Fruit fly (Drosophila melanogaster) S2 (cell line): ENCODE measurements around the gene CG14113.

Experiments
- CG8478 ChIP-seq: fragments of >200 bp; optimal IDR thresholded peaks from 2 replicates; lab custom pipeline; 2018
- CTCF ChIP-seq, 2 experiments: fragments of >200 bp; optimal IDR thresholded peaks; 2 replicates each; lab custom pipeline; 2018

- TF ChIP-seq CTCF (optimal IDR thresholded peaks at IDR 0.05; lab: Kevin White, UChicago) (peak; percentile 35 to 57), CG8478 (lab: Kevin White, UChicago) (no peak)
These were observed 27.1 kb upstream of the CG14113 start for dm6 chr3L:13301787-13302186.
